Worm (Caenorhabditis elegans): ENCODE measurements around the gene K12H6.7.

ce11 chrII:2865355-2865754 is 28.6 kb upstream of the K12H6.7 start:
- no peak for TF ChIP-seq tbx-37 (GFP tag; conservative IDR thresholded peaks at IDR 0.05)
- TF ChIP-seq hmg-4 (GFP tag; optimal IDR thresholded peaks at IDR 0.05), result no peak
- TF ChIP-seq flt-1 (GFP tag; IDR thresholded peaks at IDR 0.05), result no peak
- no peak for TF ChIP-seq ama-1 (optimal IDR thresholded peaks at IDR 0.05)
- no peak for TF ChIP-seq tra-4 (tag; optimal IDR thresholded peaks at IDR 0.05)
- no peak for TF ChIP-seq scrt-1 (GFP tag; IDR thresholded peaks at IDR 0.05)
- no peak for TF ChIP-seq B0310.2 (tag; optimal IDR thresholded peaks at IDR 0.05)
- TF ChIP-seq tbx-11 (GFP tag; IDR thresholded peaks at IDR 0.05), result no peak
- TF ChIP-seq F13C5.2 (tag; optimal IDR thresholded peaks at IDR 0.05), result no peak
